Worm (Caenorhabditis elegans) whole organism, early embryonic: ENCODE data around the gene atad-3.

ENCODE experiments used
- F13C5.2 ChIP-seq: sonication (generic microtip); optimal IDR thresholded peaks from 2 replicates; lab custom pipeline; 2017; ENCODE audit warnings: mild to moderate bottlenecking, missing genetic modification characterization, inconsistent platforms, missing compliant biosample characterization
- aly-1 ChIP-seq: sonication (generic microtip); optimal IDR thresholded peaks from 2 replicates; lab custom pipeline; 2016; ENCODE audit warnings: missing genetic modification characterization, missing compliant biosample characterization
- ama-1 ChIP-seq: fragments of 150-350 bp; optimal IDR thresholded peaks from 2 replicates; lab custom pipeline; 2014
- ceh-13 ChIP-seq: fragments of 200-800 bp; sonication (Bioruptor generic); optimal IDR thresholded peaks from 2 replicates; lab custom pipeline; 2018; ENCODE audit warnings: mild to moderate bottlenecking, missing genetic modification characterization, missing compliant biosample characterization
- ceh-36 ChIP-seq: sonication (generic microtip); optimal IDR thresholded peaks from 2 replicates; lab custom pipeline; 2016; ENCODE audit warnings: missing genetic modification characterization, inconsistent platforms, missing compliant biosample characterization
- flt-1 ChIP-seq: fragments of 200-800 bp; sonication (Bioruptor generic); IDR thresholded peaks from 2 replicates; pipeline ENCODE4 v1.3.6; 2022; ENCODE audit warnings: missing genetic modification characterization, missing compliant biosample characterization
- hmbx-1 ChIP-seq: sonication (generic microtip); optimal IDR thresholded peaks from 2 replicates; lab custom pipeline; 2016; ENCODE audit warnings: mild to moderate bottlenecking, missing genetic modification characterization, missing compliant biosample characterization
- hmg-4 ChIP-seq: fragments of 200-800 bp; sonication (Bioruptor generic); optimal IDR thresholded peaks from 2 replicates; lab custom pipeline; 2018; ENCODE audit warnings: mild to moderate bottlenecking, missing genetic modification characterization, missing compliant biosample characterization
- hnd-1 ChIP-seq: sonication (generic microtip); optimal IDR thresholded peaks from 2 replicates; lab custom pipeline; 2016; ENCODE audit warnings: missing genetic modification characterization, missing compliant biosample characterization
- pes-1 ChIP-seq: fragments of 200-800 bp; sonication (Bioruptor generic); IDR thresholded peaks from 2 replicates; pipeline ENCODE4 v1.3.6; 2022; ENCODE audit warnings: missing genetic modification reagents, missing genetic modification characterization, missing compliant biosample characterization
- scrt-1 ChIP-seq: fragments of 200-800 bp; sonication (Bioruptor generic); IDR thresholded peaks from 2 replicates; pipeline ENCODE4 v1.3.6; 2022; ENCODE audit warnings: missing genetic modification characterization, missing compliant biosample characterization
- tbx-37 ChIP-seq: fragments of 200-800 bp; sonication (Bioruptor generic); conservative IDR thresholded peaks from 2 replicates; pipeline ENCODE4 v1.3.6; 2022; ENCODE audit warnings: missing genetic modification reagents, missing genetic modification characterization, missing compliant biosample characterization
- tra-4 ChIP-seq: sonication (generic microtip); optimal IDR thresholded peaks from 2 replicates; lab custom pipeline; 2017; ENCODE audit warnings: missing genetic modification characterization, missing compliant biosample characterization

DNA sequence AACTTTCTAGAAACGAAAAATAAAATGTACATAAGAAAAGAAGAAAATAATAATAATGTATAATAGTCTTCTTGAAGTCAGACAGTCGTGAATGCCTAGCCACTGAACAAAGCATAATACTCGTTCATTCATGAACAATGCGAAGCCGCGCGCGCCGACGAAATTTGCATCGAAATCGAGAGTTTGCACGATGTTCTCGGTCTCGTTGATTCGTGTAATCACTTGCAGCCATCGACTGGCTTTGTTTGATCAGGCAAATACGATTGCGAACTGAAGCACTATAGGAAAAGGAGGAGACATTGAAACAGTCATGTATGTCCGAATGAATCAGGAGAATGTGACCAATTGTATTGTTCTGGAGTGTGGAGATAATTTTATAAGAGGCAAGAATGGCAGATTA, 45.0 kb upstream of the atad-3 start:
- TF ChIP-seq F13C5.2 (tag; lab: Kevin White, UChicago) (no peak), aly-1 (tag; lab: Kevin White, UChicago) (no peak), hnd-1 (tag; lab: Kevin White, UChicago) (no peak), pes-1 (no peak), flt-1 (no peak), tbx-37 (no peak), ama-1 (lab: Kevin White, UChicago) (no peak), ceh-13 (GFP tag; lab: Kevin White, UChicago) (no peak), hmg-4 (GFP tag; lab: Kevin White, UChicago) (no peak), ceh-36 (no peak), tra-4 (tag; lab: Kevin White, UChicago) (no peak), scrt-1 (no peak), hmbx-1 (no peak)
